Worm (Caenorhabditis elegans) whole organism, L1 larva: ENCODE measurements around the gene Y54G2A.12.

Source experiments
- ceh-8 ChIP-seq: fragments of 200-800 bp; sonication (Bioruptor generic); optimal IDR thresholded peaks from 2 replicates; lab custom pipeline; 2018; ENCODE audit warnings: mild to moderate bottlenecking, missing genetic modification characterization, moderate library complexity, missing compliant biosample characterization
- ztf-11 ChIP-seq, 2 experiments: sonication (generic microtip); optimal IDR thresholded peaks; 2 replicates each; lab custom pipeline; 2016 to 2017; ENCODE audit warnings: missing genetic modification characterization in 2 of 2, missing biosample characterization in 1 of 2, missing compliant biosample characterization in 1 of 2
- ztf-4 ChIP-seq: fragments of 150-350 bp; optimal IDR thresholded peaks from 2 replicates; lab custom pipeline; 2014; ENCODE audit warnings: missing biosample characterization, missing genetic modification characterization

Y54G2A.12 gene

ce11 chrIV:2729957-2730356 is 52.7 kb downstream of the Y54G2A.12 start, which contains the start of gene Y94H6A.2:
Y94H6A.2 (plus strand) TSS chrIV:2730292.
- TF ChIP-seq ztf-4 (tag; lab: Kevin White, UChicago) (no peak), ceh-8 (GFP tag; lab: Kevin White, UChicago) (no peak), ztf-11 (tag; optimal IDR thresholded peaks at IDR 0.05; lab: Kevin White, UChicago) (no peak)
